Fruit fly (Drosophila melanogaster) whole organism, wandering third instar larva: ENCODE data around the gene CG5704.

ENCODE experiments used
- Abd-B ChIP-seq: fragments of >200 bp; optimal IDR thresholded peaks from 2 replicates; lab custom pipeline; 2017; ENCODE audit warnings: missing biosample characterization, missing genetic modification characterization
- CG9705 ChIP-seq: fragments of 200-800 bp; sonication (Bioruptor generic); optimal IDR thresholded peaks from 2 replicates; lab custom pipeline; 2018; ENCODE audit warnings: missing biosample characterization, mild to moderate bottlenecking, missing genetic modification characterization
- CrebA ChIP-seq: fragments of 200-800 bp; sonication (Bioruptor generic); optimal IDR thresholded peaks from 2 replicates; lab custom pipeline; 2016; ENCODE audit warnings: missing biosample characterization, mild to moderate bottlenecking, missing genetic modification characterization, borderline replicate concordance
- Dfd ChIP-seq: fragments of >200 bp; optimal IDR thresholded peaks from 2 replicates; lab custom pipeline; 2017; ENCODE audit warnings: missing biosample characterization, missing genetic modification characterization
- Dif ChIP-seq: fragments of 200-275, 200-300 bp; sonication (Bioruptor generic); optimal IDR thresholded peaks from 2 replicates; lab custom pipeline; 2018; ENCODE audit warnings: missing biosample characterization, missing genetic modification characterization; ENCODE audit not compliant: partially characterized antibody
- HLH106 ChIP-seq: fragments of 200-800 bp; optimal IDR thresholded peaks from 3 replicates; lab custom pipeline; 2019; ENCODE audit warnings: missing biosample characterization, mild to moderate bottlenecking, missing genetic modification characterization, moderate library complexity
- Hnf4 ChIP-seq: fragments of 200-800 bp; sonication (Bioruptor generic); optimal IDR thresholded peaks from 2 replicates; lab custom pipeline; 2016; ENCODE audit warnings: missing biosample characterization, mild to moderate bottlenecking, missing genetic modification characterization
- Hr78 ChIP-seq: fragments of >200 bp; optimal IDR thresholded peaks from 2 replicates; lab custom pipeline; 2017; ENCODE audit warnings: missing biosample characterization, missing genetic modification characterization
- Hr83 ChIP-seq: fragments of 200-300 bp; sonication (Bioruptor generic); optimal IDR thresholded peaks from 2 replicates; lab custom pipeline; 2016; ENCODE audit warnings: missing biosample characterization, mild to moderate bottlenecking, missing genetic modification characterization, moderate library complexity; ENCODE audit not compliant: poor library complexity, severe bottlenecking
- Jra ChIP-seq: sonication (Bioruptor generic); optimal IDR thresholded peaks from 2 replicates; lab custom pipeline; 2016; ENCODE audit warnings: missing biosample characterization, missing genetic modification characterization
- Mio ChIP-seq: sonication (Bioruptor generic); optimal IDR thresholded peaks from 2 replicates; lab custom pipeline; 2016; ENCODE audit warnings: missing biosample characterization, missing genetic modification characterization
- Myc ChIP-seq: fragments of >200 bp; optimal IDR thresholded peaks from 2 replicates; lab custom pipeline; 2017
- N ChIP-seq: fragments of >200 bp; optimal IDR thresholded peaks from 2 replicates; lab custom pipeline; 2018; ENCODE audit warnings: missing biosample characterization, missing external identifiers, missing genetic modification characterization
- Rel ChIP-seq, 2 experiments: fragments of 200-800 bp; sonication (Bioruptor generic) in 1 of 2; optimal IDR thresholded peaks; 2 replicates in 1 of 2; 3 replicates in 1 of 2; lab custom pipeline; 2016 to 2019; ENCODE audit warnings: mild to moderate bottlenecking in 2 of 2, missing biosample characterization in 2 of 2, missing genetic modification characterization in 2 of 2, moderate library complexity in 1 of 2
- Sp1 ChIP-seq: fragments of 200-800 bp; sonication (Bioruptor generic); optimal IDR thresholded peaks from 3 replicates; lab custom pipeline; 2019; ENCODE audit warnings: missing biosample characterization, mild to moderate bottlenecking, missing genetic modification characterization, moderate library complexity
- brk ChIP-seq: fragments of 200-800 bp; sonication (Bioruptor generic); optimal IDR thresholded peaks from 2 replicates; lab custom pipeline; 2016; ENCODE audit warnings: missing biosample characterization, mild to moderate bottlenecking, missing genetic modification characterization
- dl ChIP-seq, 2 experiments: fragments of 175-275, 200-275 bp in 1 of 2; fragments of 200-275 bp in 1 of 2; sonication (Bioruptor generic); optimal IDR thresholded peaks; lab custom pipeline; 2018; ENCODE audit warnings: mild to moderate bottlenecking in 2 of 2, missing biosample characterization in 2 of 2, missing genetic modification characterization in 2 of 2, moderate library complexity in 2 of 2; ENCODE audit not compliant: partially characterized antibody in 2 of 2, insufficient read depth in 1 of 2
- dsf ChIP-seq: sonication (Bioruptor generic); optimal IDR thresholded peaks from 2 replicates; lab custom pipeline; 2016; ENCODE audit warnings: missing biosample characterization, missing genetic modification characterization, borderline replicate concordance
- ey ChIP-seq: fragments of 200-800 bp; sonication (Bioruptor generic); optimal IDR thresholded peaks from 2 replicates; lab custom pipeline; 2016; ENCODE audit warnings: missing biosample characterization, missing genetic modification characterization
- foxo ChIP-seq, 2 experiments: fragments of 200-800 bp; sonication (Bioruptor generic); optimal IDR thresholded peaks; 2 replicates in 1 of 2; 3 replicates in 1 of 2; lab custom pipeline; 2016 to 2017; ENCODE audit warnings: missing biosample characterization in 2 of 2, missing genetic modification characterization in 2 of 2
- fru ChIP-seq: fragments of 200-800 bp; sonication (Bioruptor generic); optimal IDR thresholded peaks from 3 replicates; lab custom pipeline; 2016; ENCODE audit warnings: missing biosample characterization, mild to moderate bottlenecking, missing genetic modification characterization
- h ChIP-seq: fragments of 200-800 bp; sonication (Bioruptor generic); optimal IDR thresholded peaks from 3 replicates; lab custom pipeline; 2016; ENCODE audit warnings: missing biosample characterization, mild to moderate bottlenecking, missing genetic modification characterization
- jim ChIP-seq: fragments of 175-275, 200-325 bp; sonication (Bioruptor generic); optimal IDR thresholded peaks from 2 replicates; lab custom pipeline; 2016; ENCODE audit warnings: missing biosample characterization, mild to moderate bottlenecking, missing genetic modification characterization
- lola ChIP-seq: fragments of >200 bp; optimal IDR thresholded peaks from 2 replicates; lab custom pipeline; 2017; ENCODE audit warnings: missing biosample characterization, missing genetic modification characterization
- psq ChIP-seq: fragments of 200-800 bp; sonication (Bioruptor generic); optimal IDR thresholded peaks from 3 replicates; lab custom pipeline; 2017; ENCODE audit warnings: missing biosample characterization, mild to moderate bottlenecking, missing genetic modification characterization, moderate library complexity
- rgr ChIP-seq: fragments of 200-800 bp; sonication (Bioruptor generic); optimal IDR thresholded peaks from 3 replicates; lab custom pipeline; 2016; ENCODE audit warnings: missing biosample characterization, mild to moderate bottlenecking, missing genetic modification characterization
- sage ChIP-seq: fragments of 200-800 bp; sonication (Bioruptor generic); optimal IDR thresholded peaks from 2 replicates; lab custom pipeline; 2016; ENCODE audit warnings: missing biosample characterization, mild to moderate bottlenecking, missing genetic modification characterization
- sv ChIP-seq: fragments of 200-800 bp; sonication (Bioruptor generic); optimal IDR thresholded peaks from 3 replicates; lab custom pipeline; 2016; ENCODE audit warnings: missing biosample characterization, missing genetic modification characterization
- tai ChIP-seq: sonication (Bioruptor generic); optimal IDR thresholded peaks from 2 replicates; lab custom pipeline; 2016; ENCODE audit warnings: missing biosample characterization, missing genetic modification characterization
- woc ChIP-seq: sonication (Bioruptor generic); optimal IDR thresholded peaks from 2 replicates; lab custom pipeline; 2016; ENCODE audit warnings: missing biosample characterization, mild to moderate bottlenecking, missing genetic modification characterization

Gene CG5704

dm6 chr3L:2147767-2148166 lies 23.0 kb downstream of the CG5704 start:
- TF ChIP-seq fru (GFP tag; lab: Kevin White, UChicago) (no peak), brk (GFP tag; lab: Kevin White, UChicago) (no peak), Dif (GFP tag; lab: Kevin White, UChicago) (no peak), lola (GFP tag; lab: Kevin White, UChicago) (no peak), h (peak; percentile 40)

dm6 chr3L:2145019-2145418 lies 25.8 kb downstream of the CG5704 start:
- no peak for TF ChIP-seq rgr (GFP tag; lab: Kevin White, UChicago)
- TF ChIP-seq tai (GFP tag; lab: Kevin White, UChicago), result no peak
- TF ChIP-seq Hr78 (GFP tag; lab: Kevin White, UChicago), result no peak
- no peak for TF ChIP-seq CrebA (GFP tag; lab: Kevin White, UChicago)
- no peak for TF ChIP-seq psq (GFP tag; lab: Kevin White, UChicago)
- no peak for TF ChIP-seq sage
- TF ChIP-seq sv (GFP tag; lab: Kevin White, UChicago), result no peak
- TF ChIP-seq Abd-B, result no peak
- no peak for TF ChIP-seq h
- no peak for TF ChIP-seq Dfd (GFP tag; lab: Kevin White, UChicago)
- no peak for TF ChIP-seq fru (GFP tag; lab: Kevin White, UChicago)
- no peak for TF ChIP-seq Mio (GFP tag; lab: Kevin White, UChicago)
- TF ChIP-seq HLH106 (tag; lab: Kevin White, UChicago), result no peak
- TF ChIP-seq lola (GFP tag; lab: Kevin White, UChicago), result no peak
- no peak for TF ChIP-seq jim (GFP tag; lab: Kevin White, UChicago)
- no peak for TF ChIP-seq brk (GFP tag; lab: Kevin White, UChicago)
- TF ChIP-seq Rel (GFP tag; optimal IDR thresholded peaks at IDR 0.05; lab: Kevin White, UChicago), result no peak
- no peak for TF ChIP-seq Rel (tag; optimal IDR thresholded peaks at IDR 0.05; lab: Kevin White, UChicago)
- TF ChIP-seq Jra (GFP tag; lab: Kevin White, UChicago), result no peak

- peak; percentile 6 for TF ChIP-seq rgr (GFP tag; lab: Kevin White, UChicago)
- no peak for TF ChIP-seq Rel (GFP tag; optimal IDR thresholded peaks at IDR 0.05; lab: Kevin White, UChicago)
- no peak for TF ChIP-seq Rel (tag; optimal IDR thresholded peaks at IDR 0.05; lab: Kevin White, UChicago)
- no peak for TF ChIP-seq HLH106 (tag; lab: Kevin White, UChicago)
- no peak for TF ChIP-seq Mio (GFP tag; lab: Kevin White, UChicago)
- no peak for TF ChIP-seq Hr83
- TF ChIP-seq Jra (GFP tag; lab: Kevin White, UChicago), result no peak
- TF ChIP-seq lola (GFP tag; lab: Kevin White, UChicago), result no peak
Observed at dm6 chr3L:2144355-2144754, 26.4 kb downstream of the CG5704 start.

- TF ChIP-seq psq (GFP tag; lab: Kevin White, UChicago) (no peak), jim (GFP tag; lab: Kevin White, UChicago) (no peak), Sp1 (GFP tag; lab: Kevin White, UChicago) (no peak), sage (no peak), Dif (GFP tag; lab: Kevin White, UChicago) (no peak), HLH106 (tag; lab: Kevin White, UChicago) (no peak), CrebA (GFP tag; lab: Kevin White, UChicago) (no peak)
Observed at dm6 chr3L:2142435-2142834, 28.3 kb downstream of the CG5704 start.

- TF ChIP-seq woc (GFP tag; lab: Kevin White, UChicago), result no peak
- no peak for TF ChIP-seq Dfd (GFP tag; lab: Kevin White, UChicago)
- no peak for TF ChIP-seq rgr (GFP tag; lab: Kevin White, UChicago)
- TF ChIP-seq Sp1 (GFP tag; lab: Kevin White, UChicago), result no peak
Observed at dm6 chr3L:2136419-2136818, 34.4 kb downstream of the CG5704 start.

dm6 chr3L:2122333-2122732 lies 48.4 kb downstream of the CG5704 start:
- TF ChIP-seq jim (GFP tag; lab: Kevin White, UChicago) (no peak), dl (GFP tag; optimal IDR thresholded peaks at IDR 0.05; lab: Kevin White, UChicago; ENCODE audit: insufficient read depth in 1 of 2, partially characterized antibody in 2 of 2) (no peak), Myc (peak; percentile 20)

dm6 chr3L:2121724-2122123 lies 49.0 kb downstream of the CG5704 start:
- no peak for TF ChIP-seq Hnf4 (GFP tag; lab: Kevin White, UChicago)
- no peak for TF ChIP-seq foxo (GFP tag; optimal IDR thresholded peaks at IDR 0.05; lab: Kevin White, UChicago)
- TF ChIP-seq dl (GFP tag; optimal IDR thresholded peaks at IDR 0.05; lab: Kevin White, UChicago; ENCODE audit: insufficient read depth in 1 of 2, partially characterized antibody in 2 of 2), result no peak
- TF ChIP-seq N, result no peak
- no peak for TF ChIP-seq CG9705 (GFP tag; lab: Kevin White, UChicago)
- TF ChIP-seq dsf (GFP tag; lab: Kevin White, UChicago), result no peak
- no peak for TF ChIP-seq Myc
- TF ChIP-seq ey (GFP tag; lab: Kevin White, UChicago), result no peak
